Fruit fly (Drosophila melanogaster) whole organism, prepupa: ENCODE measurements around the gene CG10013.

Source experiments
- Blimp-1 ChIP-seq: fragments of 200-800 bp; sonication (Bioruptor generic); optimal IDR thresholded peaks from 3 replicates; lab custom pipeline; 2017; ENCODE audit warnings: missing biosample characterization, missing genetic modification characterization, mild to moderate bottlenecking, moderate library complexity, missing genetic modification reagents
- CG10631 ChIP-seq: fragments of 200-800 bp; sonication (Bioruptor generic); optimal IDR thresholded peaks from 2 replicates; lab custom pipeline; 2016; ENCODE audit warnings: missing biosample characterization, missing genetic modification characterization
- CG10669 ChIP-seq: fragments of 200-800 bp; sonication (Bioruptor generic); optimal IDR thresholded peaks from 3 replicates; lab custom pipeline; 2018; ENCODE audit warnings: missing biosample characterization, mild to moderate bottlenecking, missing genetic modification characterization, moderate library complexity
- CG11762 ChIP-seq: fragments of 200-800 bp; sonication (Bioruptor generic); optimal IDR thresholded peaks from 3 replicates; lab custom pipeline; 2016; ENCODE audit warnings: missing biosample characterization, missing genetic modification characterization; ENCODE audit not compliant: insufficient read depth
- CG15336 ChIP-seq: fragments of 200-800 bp; sonication (Bioruptor generic); IDR thresholded peaks from 2 replicates; pipeline ENCODE4 v1.3.6; 2022; ENCODE audit warnings: missing biosample characterization, missing genetic modification characterization
- CG1621 ChIP-seq: fragments of 200-800 bp; sonication (Bioruptor generic); optimal IDR thresholded peaks from 3 replicates; lab custom pipeline; 2018; ENCODE audit warnings: missing biosample characterization, mild to moderate bottlenecking, missing genetic modification characterization
- CG3032 ChIP-seq: fragments of 200-800 bp; optimal IDR thresholded peaks from 2 replicates; lab custom pipeline; 2019; ENCODE audit warnings: missing biosample characterization, mild to moderate bottlenecking, missing genetic modification characterization, moderate library complexity
- CG31627 ChIP-seq: fragments of 200-800 bp; sonication (Bioruptor generic); optimal IDR thresholded peaks from 3 replicates; lab custom pipeline; 2016; ENCODE audit warnings: missing biosample characterization, missing genetic modification characterization
- CG34406 ChIP-seq: fragments of 200-800 bp; sonication (Bioruptor generic); optimal IDR thresholded peaks from 3 replicates; lab custom pipeline; 2016; ENCODE audit warnings: missing biosample characterization, missing genetic modification characterization
- CG4318 ChIP-seq: fragments of 200-800 bp; sonication (Bioruptor generic); optimal IDR thresholded peaks from 3 replicates; lab custom pipeline; 2017; ENCODE audit warnings: missing biosample characterization, mild to moderate bottlenecking, missing genetic modification characterization
- CG6163 ChIP-seq: fragments of 200-800 bp; sonication (Bioruptor generic); IDR thresholded peaks from 3 replicates; pipeline ENCODE4 v1.3.6; 2022; ENCODE audit warnings: missing biosample characterization, missing genetic modification characterization
- CG6276 ChIP-seq: fragments of 200-800 bp; sonication (Bioruptor generic); optimal IDR thresholded peaks from 2 replicates; lab custom pipeline; 2017; ENCODE audit warnings: missing biosample characterization, mild to moderate bottlenecking, missing genetic modification characterization
- CG6808 ChIP-seq: fragments of 200-800 bp; sonication (Bioruptor generic); optimal IDR thresholded peaks from 3 replicates; lab custom pipeline; 2017; ENCODE audit warnings: missing biosample characterization, missing genetic modification characterization, mild to moderate bottlenecking, moderate library complexity, missing genetic modification reagents
- CG8319 ChIP-seq: fragments of 200-800 bp; sonication (Bioruptor generic); optimal IDR thresholded peaks from 3 replicates; lab custom pipeline; 2016; ENCODE audit warnings: missing biosample characterization, missing genetic modification characterization
- CG8632 ChIP-seq: fragments of 200-800 bp; sonication (Bioruptor generic); optimal IDR thresholded peaks from 3 replicates; lab custom pipeline; 2016; ENCODE audit warnings: missing biosample characterization, missing genetic modification characterization
- Eip75B ChIP-seq: fragments of 200-800 bp; sonication (Bioruptor generic); optimal IDR thresholded peaks from 3 replicates; lab custom pipeline; 2016; ENCODE audit warnings: missing biosample characterization, missing genetic modification characterization
- Eip78C ChIP-seq: fragments of 200-800 bp; sonication (Bioruptor generic); peaks from one replicate; lab custom pipeline; 2016; ENCODE audit warnings: missing biosample characterization, missing genetic modification characterization
- Eip93F ChIP-seq: fragments of 200-800 bp; sonication (Bioruptor generic); optimal IDR thresholded peaks from 2 replicates; lab custom pipeline; 2016; ENCODE audit warnings: missing biosample characterization, mild to moderate bottlenecking, missing genetic modification characterization
- Ets96B ChIP-seq: fragments of 200-800 bp; optimal IDR thresholded peaks from 2 replicates; lab custom pipeline; 2019; ENCODE audit warnings: missing biosample characterization, mild to moderate bottlenecking, missing genetic modification characterization, moderate library complexity
- Gug ChIP-seq: fragments of 200-800 bp; sonication (Bioruptor generic); IDR thresholded peaks from 2 replicates; pipeline ENCODE4 v1.3.6; 2022; ENCODE audit warnings: missing biosample characterization, missing genetic modification characterization
- Hr38 ChIP-seq: sonication (Bioruptor generic); optimal IDR thresholded peaks from 2 replicates; lab custom pipeline; 2016; ENCODE audit warnings: missing biosample characterization, missing genetic modification characterization
- Hr4 ChIP-seq: fragments of 200-800 bp; sonication (Bioruptor generic); optimal IDR thresholded peaks from 3 replicates; lab custom pipeline; 2016; ENCODE audit warnings: missing biosample characterization, missing genetic modification characterization
- Lpt ChIP-seq: fragments of 200-800 bp; sonication (Bioruptor generic); optimal IDR thresholded peaks from 3 replicates; lab custom pipeline; 2016; ENCODE audit warnings: missing biosample characterization, missing genetic modification characterization
- Sox15 ChIP-seq: fragments of 200-800 bp; sonication (Bioruptor generic); optimal IDR thresholded peaks from 3 replicates; lab custom pipeline; 2016; ENCODE audit warnings: missing biosample characterization, missing genetic modification characterization
- achi ChIP-seq: fragments of 200-800 bp; sonication (Bioruptor generic); optimal IDR thresholded peaks from 3 replicates; lab custom pipeline; 2016; ENCODE audit warnings: missing biosample characterization, missing genetic modification characterization
- acj6 ChIP-seq: fragments of 200-800 bp; sonication (Bioruptor generic); optimal IDR thresholded peaks from 3 replicates; lab custom pipeline; 2016; ENCODE audit warnings: missing biosample characterization, missing genetic modification characterization
- dac ChIP-seq: fragments of 200-800 bp; sonication (Bioruptor generic); optimal IDR thresholded peaks from 2 replicates; lab custom pipeline; 2017; ENCODE audit warnings: missing biosample characterization, mild to moderate bottlenecking, missing genetic modification characterization
- dsx ChIP-seq: fragments of 200-800 bp; optimal IDR thresholded peaks from 3 replicates; lab custom pipeline; 2019; ENCODE audit warnings: missing biosample characterization, mild to moderate bottlenecking, missing genetic modification characterization, moderate library complexity; ENCODE audit not compliant: poor library complexity, severe bottlenecking
- fd85E ChIP-seq: fragments of 200-800 bp; sonication (Bioruptor generic); optimal IDR thresholded peaks from 3 replicates; lab custom pipeline; 2016; ENCODE audit warnings: missing biosample characterization, missing genetic modification characterization
- fkh ChIP-seq: fragments of 200-800 bp; sonication (Bioruptor generic); optimal IDR thresholded peaks from 3 replicates; lab custom pipeline; 2017; ENCODE audit warnings: missing biosample characterization, mild to moderate bottlenecking, missing genetic modification characterization, moderate library complexity
- net ChIP-seq: fragments of 200-800 bp; sonication (Bioruptor generic); optimal IDR thresholded peaks from 3 replicates; lab custom pipeline; 2016; ENCODE audit warnings: missing biosample characterization, missing genetic modification characterization
- pdm3 ChIP-seq: fragments of 200-800 bp; sonication (Bioruptor generic); optimal IDR thresholded peaks from 3 replicates; lab custom pipeline; 2016; ENCODE audit warnings: missing biosample characterization, missing genetic modification characterization
- salr ChIP-seq, 2 experiments: fragments of 200-800 bp; sonication (Bioruptor generic); optimal IDR thresholded peaks; 3 replicates each; lab custom pipeline; 2016 to 2018; ENCODE audit warnings: missing biosample characterization in 2 of 2, missing genetic modification characterization in 2 of 2, mild to moderate bottlenecking in 1 of 2
- spab ChIP-seq: fragments of 200-800 bp; sonication (Bioruptor generic); optimal IDR thresholded peaks from 2 replicates; lab custom pipeline; 2017; ENCODE audit warnings: missing biosample characterization, mild to moderate bottlenecking, missing genetic modification characterization, missing genetic modification reagents
- ss ChIP-seq, 2 experiments: fragments of 200-800 bp; sonication (Bioruptor generic); optimal IDR thresholded peaks; 2 replicates in 1 of 2; 3 replicates in 1 of 2; lab custom pipeline; 2017 to 2018; ENCODE audit warnings: mild to moderate bottlenecking in 2 of 2, missing biosample characterization in 2 of 2, missing genetic modification characterization in 2 of 2, moderate library complexity in 1 of 2
- svp ChIP-seq: fragments of 200-800 bp; sonication (Bioruptor generic); peaks from one replicate; lab custom pipeline; 2016; ENCODE audit warnings: missing biosample characterization, missing genetic modification characterization
- topi ChIP-seq: fragments of 200-800 bp; sonication (Bioruptor generic); optimal IDR thresholded peaks from 3 replicates; lab custom pipeline; 2016; ENCODE audit warnings: missing biosample characterization, missing genetic modification characterization
- vri ChIP-seq: fragments of 200-800 bp; sonication (Bioruptor generic); optimal IDR thresholded peaks from 3 replicates; lab custom pipeline; 2016; ENCODE audit warnings: missing biosample characterization, mild to moderate bottlenecking, missing genetic modification characterization

The CG10013 gene

DNA sequence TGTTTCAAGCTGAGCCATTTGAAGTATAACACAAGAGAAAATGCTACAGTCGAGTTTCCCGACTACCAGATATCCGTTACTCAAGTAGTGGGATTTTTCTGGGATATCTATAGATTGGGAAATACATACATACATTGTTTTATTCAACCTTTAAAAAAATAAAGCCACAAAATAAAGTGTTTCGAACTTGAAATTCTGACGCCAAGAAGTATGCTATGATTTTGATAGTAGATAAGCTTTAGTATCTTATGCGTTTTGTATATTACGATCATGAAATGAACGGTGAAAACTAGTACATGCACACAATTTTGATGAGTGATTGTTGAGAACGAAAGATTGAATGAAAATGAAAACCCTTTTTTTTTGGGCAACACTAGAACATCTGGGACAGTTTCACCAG, 40.2 kb downstream of the CG10013 start:
- peak; percentile 50 for TF ChIP-seq dsx
- TF ChIP-seq CG10631: no peak

DNA sequence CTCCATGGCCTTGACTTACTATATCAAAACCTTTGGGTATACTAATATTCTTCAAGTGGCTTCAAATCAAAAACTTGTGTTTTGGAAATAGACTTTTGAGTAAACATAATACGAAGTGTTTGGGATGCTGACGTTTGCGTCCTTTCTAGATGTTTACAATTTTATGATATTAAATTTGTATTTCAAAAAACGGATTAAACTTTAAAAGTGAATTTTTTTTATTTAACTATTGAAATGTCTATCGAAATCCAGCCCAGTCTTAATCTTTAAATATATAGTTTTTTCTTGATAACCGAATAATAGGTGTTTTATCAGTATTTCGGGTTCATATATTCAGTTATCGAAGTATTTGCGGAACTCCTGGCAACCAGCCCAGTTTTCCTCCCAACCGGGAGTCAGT, 41.3 kb downstream of the CG10013 start, which contains the start of gene Tim17a1:
Tim17a1 (minus strand) TSS at position 101 of the 400 bp plus-strand sequence.
- TF ChIP-seq Ets96B (no peak), Hr4 (GFP tag; lab: Kevin White, UChicago) (no peak), dsx (no peak), CG4318 (GFP tag; lab: Kevin White, UChicago) (no peak), CG3032 (tag; lab: Kevin White, UChicago) (no peak)

DNA sequence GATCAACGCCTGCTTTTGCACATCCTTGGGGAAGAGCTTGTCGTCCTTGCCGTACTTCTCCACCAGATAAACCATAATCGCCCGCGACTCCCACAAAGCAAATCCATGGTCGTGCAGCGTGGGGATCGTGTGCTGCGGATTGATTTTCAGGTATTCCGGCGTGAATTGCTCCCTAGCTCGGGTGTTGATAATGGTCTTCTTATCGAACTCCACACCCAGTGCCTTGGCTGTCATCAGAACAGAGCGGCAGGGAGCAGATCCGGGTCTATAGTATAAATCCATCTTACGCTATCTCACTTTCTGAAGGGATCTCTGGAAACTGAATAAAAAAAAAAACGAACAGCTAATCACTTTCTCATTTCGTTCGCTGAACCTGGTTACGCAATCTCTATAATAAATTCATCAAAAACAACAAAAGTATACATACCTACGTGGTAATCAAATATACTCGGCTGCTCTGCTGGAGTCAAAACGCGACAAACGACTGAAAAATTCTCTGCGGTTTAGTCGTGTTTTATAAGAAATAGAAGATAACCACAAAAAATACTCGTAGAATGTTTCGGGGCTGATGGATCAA, 42.0 kb downstream of the CG10013 start, which contains the start of gene GstD10:
GstD10 (minus strand) TSS at position 472 of the 577 bp plus-strand sequence.
- TF ChIP-seq svp (GFP tag; lab: Kevin White, UChicago) (peak; percentile 90), Ets96B (no peak), spab (GFP tag; lab: Kevin White, UChicago) (no peak), CG15336 (no peak), Gug (GFP tag; lab: Robert Waterston, UW) (no peak), vri (GFP tag; lab: Kevin White, UChicago) (peak; percentile 75), CG1621 (tag; lab: Kevin White, UChicago) (no peak)

DNA sequence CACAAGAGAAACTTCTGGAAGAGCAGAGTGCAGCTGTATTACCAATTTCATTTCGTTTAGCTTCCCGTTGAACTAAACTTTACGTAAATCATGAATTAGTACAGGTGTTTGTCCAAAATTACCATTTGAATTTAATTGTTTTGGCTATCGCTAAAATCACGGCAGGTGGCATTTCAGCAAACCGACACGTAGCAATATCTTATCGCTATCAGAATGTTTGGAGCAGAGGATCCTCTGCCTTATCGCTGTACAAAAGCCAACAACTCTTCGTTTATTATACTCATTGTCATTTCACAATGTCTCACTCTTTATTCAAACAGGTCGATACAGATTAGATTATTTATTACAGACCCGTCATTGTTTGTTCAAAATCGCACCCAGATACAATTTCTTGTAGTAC, 42.6 kb downstream of the CG10013 start:
- no peak for TF ChIP-seq Sox15 (GFP tag; lab: Kevin White, UChicago)
- TF ChIP-seq Blimp-1 (GFP tag; lab: Kevin White, UChicago): no peak
- peak; percentile 31 for TF ChIP-seq fkh (GFP tag; lab: Kevin White, UChicago)
- no peak for TF ChIP-seq CG6163
- TF ChIP-seq Eip93F (GFP tag; lab: Kevin White, UChicago): peak; percentile 3
- TF ChIP-seq CG11762 (GFP tag; lab: Kevin White, UChicago): no peak
- TF ChIP-seq salr (GFP tag; optimal IDR thresholded peaks at IDR 0.05; lab: Kevin White, UChicago): no peak
- no peak for TF ChIP-seq Eip75B
- peak; percentile 8 for TF ChIP-seq vri (GFP tag; lab: Kevin White, UChicago)
- TF ChIP-seq, all 60 proteins: peak for 3

DNA sequence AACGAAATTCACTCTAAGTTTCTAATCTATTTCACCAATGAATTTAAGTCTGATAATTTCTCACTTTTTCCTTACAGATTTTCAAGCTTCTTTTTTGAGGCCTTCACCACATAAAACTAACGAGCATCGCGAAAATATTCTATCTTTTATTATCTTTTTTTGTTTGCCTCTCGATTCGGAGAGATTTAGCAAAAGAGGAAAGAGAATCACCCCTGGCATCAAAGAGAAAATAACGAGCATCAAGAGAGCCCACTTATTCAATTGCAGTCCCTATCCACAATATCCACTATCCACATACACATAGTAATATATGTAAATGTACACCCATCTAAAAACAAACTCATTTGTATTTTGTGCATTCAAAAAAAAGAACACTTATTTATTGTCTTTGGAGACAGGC, 44.1 kb downstream of the CG10013 start, which contains the start of gene GstD9:
GstD9 (minus strand) TSS at position 101 of the 400 bp plus-strand sequence.
- TF ChIP-seq dac (GFP tag; lab: Kevin White, UChicago): no peak
- no peak for TF ChIP-seq achi (GFP tag; lab: Kevin White, UChicago)
- no peak for TF ChIP-seq CG34406 (GFP tag; lab: Kevin White, UChicago)
- peak; percentile 41 for TF ChIP-seq Eip78C (GFP tag; lab: Kevin White, UChicago)
- TF ChIP-seq, all 60 proteins: peak for 1

DNA sequence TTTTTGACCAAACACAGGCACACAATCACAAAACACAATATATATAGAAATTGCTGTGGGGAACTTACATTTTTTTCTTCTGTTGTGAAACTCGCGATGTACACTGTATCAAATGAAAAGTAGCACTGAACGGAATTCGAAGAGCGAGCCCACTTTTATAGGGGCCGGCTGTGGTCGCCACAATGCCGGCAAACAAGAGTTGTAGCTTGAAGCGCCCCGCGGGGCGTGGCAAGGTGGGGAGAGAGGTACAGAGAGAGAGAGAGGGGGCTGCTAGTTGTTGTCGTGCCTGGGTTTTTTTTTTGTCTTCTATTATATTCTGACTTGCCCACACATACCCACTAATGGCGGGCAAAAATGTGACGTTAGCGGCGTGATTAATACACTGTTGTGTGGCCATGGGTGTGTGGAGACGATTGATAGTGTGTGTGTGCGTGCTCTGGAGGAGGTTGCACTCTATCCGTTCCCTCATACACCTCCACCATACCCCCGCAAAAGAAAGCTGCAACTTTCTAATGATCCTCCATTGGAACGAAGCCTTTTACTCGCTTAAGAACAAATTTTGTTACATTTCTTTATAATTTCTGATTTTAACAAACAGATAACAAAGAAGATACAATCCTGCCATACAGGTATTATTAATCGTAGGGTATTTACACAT, 45.9 kb downstream of the CG10013 start, which contains the start of gene GstD1:
GstD1 (minus strand) TSS at position 134 of the 658 bp plus-strand sequence.
- TF ChIP-seq CG8632 (GFP tag; lab: Kevin White, UChicago) (no peak), fd85E (GFP tag; lab: Kevin White, UChicago) (no peak), achi (GFP tag; lab: Kevin White, UChicago) (peak; percentile 74), CG6276 (GFP tag; lab: Kevin White, UChicago) (peak; percentile 77), Lpt (peak; percentile 83), svp (GFP tag; lab: Kevin White, UChicago) (peak; percentile 79), CG31627 (peak; percentile 47), topi (peak; percentile 48), net (GFP tag; lab: Kevin White, UChicago) (peak; percentile 63), pdm3 (GFP tag; lab: Kevin White, UChicago) (peak; percentile 43), CG4318 (GFP tag; lab: Kevin White, UChicago) (peak; percentile 76), acj6 (GFP tag; lab: Kevin White, UChicago) (peak; percentile 43), ss (GFP tag; optimal IDR thresholded peaks at IDR 0.05; lab: Kevin White, UChicago) (peak; percentile 3 to 53), CG6808 (GFP tag; lab: Kevin White, UChicago) (peak; percentile 51), fkh (GFP tag; lab: Kevin White, UChicago) (peak; percentile 62), CG3032 (tag; lab: Kevin White, UChicago) (peak; percentile 45), Sox15 (GFP tag; lab: Kevin White, UChicago) (peak; percentile 10), CG10669 (GFP tag; lab: Kevin White, UChicago) (peak; percentile 40), CG8319 (GFP tag; lab: Kevin White, UChicago) (no peak), vri (GFP tag; lab: Kevin White, UChicago) (peak; percentile 49), Hr38 (no peak), Eip78C (GFP tag; lab: Kevin White, UChicago) (peak; percentile 89), Blimp-1 (GFP tag; lab: Kevin White, UChicago) (no peak), CG6163 (peak; percentile 69), CG34406 (GFP tag; lab: Kevin White, UChicago) (peak; percentile 43)
